Fruit fly (Drosophila melanogaster) whole organism, embryonic: Measurements from ENCODE around the gene kirre.

ENCODE experiments used
- B-H1 ChIP-seq: fragments of 200-800 bp; sonication (Bioruptor generic); IDR thresholded peaks from 3 replicates; pipeline ENCODE4 v1.3.6; 2022; ENCODE audit warnings: missing biosample characterization, missing genetic modification characterization
- CG10654 ChIP-seq: fragments of 200-800 bp; sonication (Bioruptor generic); optimal IDR thresholded peaks from 2 replicates; lab custom pipeline; 2016; ENCODE audit warnings: missing biosample characterization, missing genetic modification characterization
- CG10959 ChIP-seq: fragments of 200-800 bp; sonication (Bioruptor generic); IDR thresholded peaks from 2 replicates; pipeline ENCODE4 v1.3.6; 2022; ENCODE audit warnings: missing biosample characterization, missing genetic modification characterization
- CG11093 ChIP-seq: fragments of 200-800 bp; sonication (Bioruptor generic); IDR thresholded peaks from 3 replicates; pipeline ENCODE4 v1.3.6; 2022; ENCODE audit warnings: missing biosample characterization, missing genetic modification characterization
- CG11456 ChIP-seq: fragments of 200-800 bp; sonication (Bioruptor generic); IDR thresholded peaks from 3 replicates; pipeline ENCODE4 v1.3.6; 2022; ENCODE audit warnings: missing biosample characterization, missing genetic modification characterization
- CG12299 ChIP-seq: fragments of 200-800 bp; sonication (Bioruptor generic); optimal IDR thresholded peaks from 2 replicates; lab custom pipeline; 2018; ENCODE audit warnings: missing biosample characterization, mild to moderate bottlenecking, missing genetic modification characterization
- CG13287 ChIP-seq: fragments of 200-800 bp; sonication (Bioruptor generic); IDR thresholded peaks from 2 replicates; pipeline ENCODE4 v1.3.6; 2022; ENCODE audit warnings: missing biosample characterization, missing genetic modification characterization; ENCODE audit not compliant: partially characterized antibody
- CG16815 ChIP-seq: fragments of 200-800 bp; sonication (Bioruptor generic); optimal IDR thresholded peaks from 3 replicates; lab custom pipeline; 2017; ENCODE audit warnings: missing biosample characterization, mild to moderate bottlenecking, missing genetic modification characterization
- CG16863 ChIP-seq: fragments of 200-800 bp; sonication (Bioruptor generic); optimal IDR thresholded peaks from 3 replicates; lab custom pipeline; 2016; ENCODE audit warnings: missing biosample characterization, missing genetic modification characterization
- CG17361 ChIP-seq: fragments of 200-800 bp; sonication (Bioruptor generic); IDR thresholded peaks from 3 replicates; pipeline ENCODE4 v1.3.6; 2022; ENCODE audit warnings: missing biosample characterization, missing genetic modification characterization
- CG17385 ChIP-seq: fragments of 200-800 bp; sonication (Bioruptor generic); optimal IDR thresholded peaks from 3 replicates; lab custom pipeline; 2018; ENCODE audit warnings: missing biosample characterization, mild to moderate bottlenecking, missing genetic modification characterization
- CG18476 ChIP-seq: fragments of 200-800 bp; sonication (Bioruptor generic); optimal IDR thresholded peaks from 2 replicates; lab custom pipeline; 2016; ENCODE audit warnings: missing biosample characterization, mild to moderate bottlenecking, missing genetic modification characterization
- CG2129 ChIP-seq: fragments of 200-800 bp; sonication (Bioruptor generic); IDR thresholded peaks from 2 replicates; pipeline ENCODE4 v1.3.6; 2022; ENCODE audit warnings: missing biosample characterization, missing genetic modification characterization; ENCODE audit not compliant: partially characterized antibody
- CG2202 ChIP-seq: fragments of 200-800 bp; sonication (Bioruptor generic); optimal IDR thresholded peaks from 2 replicates; lab custom pipeline; 2018; ENCODE audit warnings: missing biosample characterization, mild to moderate bottlenecking, missing genetic modification characterization
- CG30431 ChIP-seq: fragments of 200-800 bp; sonication (Bioruptor generic); optimal IDR thresholded peaks from 2 replicates; lab custom pipeline; 2017; ENCODE audit warnings: missing biosample characterization, missing genetic modification characterization
- CG31365 ChIP-seq: fragments of 200-800 bp; sonication (Bioruptor generic); optimal IDR thresholded peaks from 2 replicates; lab custom pipeline; 2018; ENCODE audit warnings: missing biosample characterization, mild to moderate bottlenecking, missing genetic modification characterization
- CG3281 ChIP-seq: fragments of 200-800 bp; sonication (Bioruptor generic); optimal IDR thresholded peaks from 3 replicates; lab custom pipeline; 2017; ENCODE audit warnings: missing biosample characterization, mild to moderate bottlenecking, missing genetic modification characterization
- CG33557 ChIP-seq: fragments of 200-800 bp; sonication (Bioruptor generic); optimal IDR thresholded peaks from 2 replicates; lab custom pipeline; 2019; ENCODE audit warnings: missing biosample characterization, mild to moderate bottlenecking, missing genetic modification characterization, moderate library complexity
- CG3847 ChIP-seq: fragments of 200-800 bp; sonication (Bioruptor generic); IDR thresholded peaks from 2 replicates; pipeline ENCODE4 v1.3.6; 2022; ENCODE audit warnings: missing biosample characterization, missing genetic modification characterization
- CG5953 ChIP-seq: fragments of 200-800 bp; sonication (Bioruptor generic); IDR thresholded peaks from 2 replicates; pipeline ENCODE4 v1.3.6; 2022; ENCODE audit warnings: missing biosample characterization, missing genetic modification characterization
- CG6791 ChIP-seq: fragments of 200-800 bp; sonication (Bioruptor generic); IDR thresholded peaks from 3 replicates; pipeline ENCODE4 v1.3.6; 2022; ENCODE audit warnings: missing biosample characterization, missing genetic modification characterization; ENCODE audit not compliant: partially characterized antibody
- CG6854 ChIP-seq: fragments of 200-800 bp; sonication (Bioruptor generic); optimal IDR thresholded peaks from 3 replicates; lab custom pipeline; 2017; ENCODE audit warnings: missing biosample characterization, mild to moderate bottlenecking, missing genetic modification characterization
- CG7556 ChIP-seq: fragments of 200-800 bp; sonication (Bioruptor generic); optimal IDR thresholded peaks from 2 replicates; lab custom pipeline; 2017; ENCODE audit warnings: missing biosample characterization, mild to moderate bottlenecking, missing genetic modification characterization
- CG7745 ChIP-seq: fragments of 200-800 bp; sonication (Bioruptor generic); optimal IDR thresholded peaks from 2 replicates; lab custom pipeline; 2018; ENCODE audit warnings: missing biosample characterization, mild to moderate bottlenecking, missing genetic modification characterization, moderate library complexity
- CG8089 ChIP-seq: fragments of 200-800 bp; sonication (Bioruptor generic); optimal IDR thresholded peaks from 3 replicates; lab custom pipeline; 2016; ENCODE audit warnings: missing biosample characterization, missing genetic modification characterization
- CG9609 ChIP-seq: fragments of 200-800 bp; sonication (Bioruptor generic); optimal IDR thresholded peaks from 3 replicates; lab custom pipeline; 2016; ENCODE audit warnings: missing biosample characterization, missing genetic modification characterization
- CTCF ChIP-seq: fragments of 200-800 bp; sonication (Bioruptor generic); optimal IDR thresholded peaks from 2 replicates; lab custom pipeline; 2017; ENCODE audit warnings: missing biosample characterization, mild to moderate bottlenecking, missing genetic modification characterization, moderate library complexity
- Chrac-16 ChIP-seq: fragments of 200-800 bp; sonication (Bioruptor generic); optimal IDR thresholded peaks from 3 replicates; lab custom pipeline; 2016; ENCODE audit warnings: missing biosample characterization, missing genetic modification characterization
- Dip2 ChIP-seq: fragments of 200-800 bp; sonication (Bioruptor generic); IDR thresholded peaks from 2 replicates; pipeline ENCODE4 v1.3.6; 2022; ENCODE audit warnings: missing biosample characterization, missing genetic modification characterization
- Doc2 ChIP-seq: fragments of 200-800 bp; sonication (Bioruptor generic); IDR thresholded peaks from 2 replicates; pipeline ENCODE4 v1.3.6; 2022; ENCODE audit warnings: missing biosample characterization, missing genetic modification characterization
- Fer1 ChIP-seq: fragments of 200-800 bp; sonication (Bioruptor generic); optimal IDR thresholded peaks from 2 replicates; lab custom pipeline; 2017; ENCODE audit warnings: missing biosample characterization, mild to moderate bottlenecking, missing genetic modification characterization
- HLH4C ChIP-seq: fragments of 200-800 bp; sonication (Bioruptor generic); IDR thresholded peaks from 3 replicates; pipeline ENCODE4 v1.3.6; 2022; ENCODE audit warnings: missing biosample characterization, missing genetic modification characterization; ENCODE audit not compliant: partially characterized antibody
- HLHmδ ChIP-seq: fragments of 200-800 bp; sonication (Bioruptor generic); optimal IDR thresholded peaks from 2 replicates; lab custom pipeline; 2018; ENCODE audit warnings: missing biosample characterization, mild to moderate bottlenecking, missing genetic modification characterization, moderate library complexity
- HmgZ ChIP-seq: fragments of 200-800 bp; sonication (Bioruptor generic); optimal IDR thresholded peaks from 2 replicates; lab custom pipeline; 2018; ENCODE audit warnings: missing biosample characterization, mild to moderate bottlenecking, missing genetic modification characterization
- Lhr ChIP-seq: fragments of 200-800 bp; sonication (Bioruptor generic); optimal IDR thresholded peaks from 3 replicates; lab custom pipeline; 2017; ENCODE audit warnings: mild to moderate bottlenecking, missing biosample characterization, missing genetic modification reagents, missing genetic modification characterization
- MBD-R2 ChIP-seq: fragments of 200-800 bp; sonication (Bioruptor generic); IDR thresholded peaks from 2 replicates; pipeline ENCODE4 v1.3.6; 2022; ENCODE audit warnings: missing biosample characterization, missing genetic modification characterization
- Nf-YB ChIP-seq: fragments of 200-800 bp; sonication (Bioruptor generic); optimal IDR thresholded peaks from 3 replicates; lab custom pipeline; 2019; ENCODE audit warnings: missing biosample characterization, mild to moderate bottlenecking, missing genetic modification characterization, moderate library complexity
- Poxn ChIP-seq: fragments of 200-800 bp; sonication (Bioruptor generic); IDR thresholded peaks from 2 replicates; pipeline ENCODE4 v1.3.6; 2022; ENCODE audit warnings: missing biosample characterization, missing genetic modification characterization
- Sox100B ChIP-seq: fragments of 200-800 bp; sonication (Bioruptor generic); optimal IDR thresholded peaks from 3 replicates; lab custom pipeline; 2018; ENCODE audit warnings: missing biosample characterization, mild to moderate bottlenecking, missing genetic modification characterization
- Vsx1 ChIP-seq: fragments of 200-800 bp; sonication (Bioruptor generic); optimal IDR thresholded peaks from 2 replicates; lab custom pipeline; 2017; ENCODE audit warnings: missing biosample characterization, mild to moderate bottlenecking, missing genetic modification characterization, missing genetic modification reagents
- ash1 ChIP-seq: fragments of 200-800 bp; sonication (Bioruptor generic); optimal IDR thresholded peaks from 2 replicates; lab custom pipeline; 2018; ENCODE audit warnings: missing biosample characterization, mild to moderate bottlenecking, missing genetic modification characterization
- klu ChIP-seq: fragments of 200-800 bp; sonication (Bioruptor generic); IDR thresholded peaks from 2 replicates; pipeline ENCODE4 v1.3.6; 2022; ENCODE audit warnings: missing biosample characterization, missing genetic modification characterization
- oc ChIP-seq: fragments of 200-800 bp; sonication (Bioruptor generic); optimal IDR thresholded peaks from 2 replicates; lab custom pipeline; 2018; ENCODE audit warnings: missing biosample characterization, mild to moderate bottlenecking, missing genetic modification characterization, moderate library complexity
- p53 ChIP-seq: fragments of 200-800 bp; sonication (Bioruptor generic); optimal IDR thresholded peaks from 2 replicates; lab custom pipeline; 2016; ENCODE audit warnings: missing biosample characterization, missing genetic modification characterization
- rib ChIP-seq: fragments of 200-800 bp; sonication (Bioruptor generic); IDR thresholded peaks from 2 replicates; pipeline ENCODE4 v1.3.6; 2022; ENCODE audit warnings: missing biosample characterization, missing genetic modification characterization
- schlank ChIP-seq: fragments of 200-800 bp; sonication (Bioruptor generic); optimal IDR thresholded peaks from 2 replicates; lab custom pipeline; 2018; ENCODE audit warnings: missing biosample characterization, mild to moderate bottlenecking, missing genetic modification characterization
- sens-2 ChIP-seq: fragments of 200-800 bp; sonication (Bioruptor generic); IDR thresholded peaks from 2 replicates; pipeline ENCODE4 v1.3.6; 2022; ENCODE audit warnings: missing biosample characterization, missing genetic modification characterization
- stc ChIP-seq: fragments of 200-800 bp; sonication (Bioruptor generic); IDR thresholded peaks from 2 replicates; pipeline ENCODE4 v1.3.6; 2022; ENCODE audit warnings: missing biosample characterization, missing genetic modification characterization
- usp ChIP-seq: fragments of >200 bp; optimal IDR thresholded peaks from 2 replicates; lab custom pipeline; 2017; ENCODE audit warnings: missing biosample characterization, missing genetic modification characterization
- vfl ChIP-seq: fragments of 200-800 bp; sonication (Bioruptor generic); optimal IDR thresholded peaks from 2 replicates; lab custom pipeline; 2016; ENCODE audit warnings: missing biosample characterization, missing genetic modification characterization
- vnd ChIP-seq: fragments of 200-800 bp; sonication (Bioruptor generic); IDR thresholded peaks from 3 replicates; pipeline ENCODE4 v1.3.6; 2022; ENCODE audit warnings: missing biosample characterization, missing genetic modification characterization; ENCODE audit not compliant: partially characterized antibody
- wek ChIP-seq: fragments of 200-800 bp; sonication (Bioruptor generic); optimal IDR thresholded peaks from 3 replicates; lab custom pipeline; 2018; ENCODE audit warnings: missing biosample characterization, mild to moderate bottlenecking, missing genetic modification characterization, moderate library complexity

kirre gene

DNA sequence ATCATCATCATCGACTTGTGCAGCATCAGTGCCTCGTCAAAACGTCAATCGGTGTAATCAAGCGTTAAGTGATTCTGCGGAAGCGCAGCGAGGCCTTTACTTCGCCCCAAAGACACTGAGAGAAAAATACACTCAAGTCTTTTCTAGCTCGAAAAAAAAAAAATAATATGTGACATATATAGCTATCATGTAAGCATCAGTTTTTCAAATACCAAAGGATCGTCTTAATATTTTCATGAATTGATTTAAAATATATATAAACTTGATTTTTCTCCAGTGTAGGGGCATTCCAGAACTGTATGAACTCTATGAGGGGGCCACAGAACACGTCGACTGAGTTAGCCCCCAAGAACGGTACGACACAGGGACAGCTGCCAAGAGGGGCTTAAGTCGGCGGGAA, 299.6 kb downstream of the kirre start (continued):
- no peak for TF ChIP-seq HLH4C (GFP tag; lab: Robert Waterston, UW)
- no peak for TF ChIP-seq CG5953 (GFP tag; lab: Robert Waterston, UW)
- TF ChIP-seq CG2202 = peak; percentile 42
- TF ChIP-seq HmgZ (tag; lab: Kevin White, UChicago) = no peak
- no peak for TF ChIP-seq Dip2 (GFP tag; lab: Robert Waterston, UW)
- peak; percentile 38 for TF ChIP-seq CG16815 (GFP tag; lab: Kevin White, UChicago)
- no peak for TF ChIP-seq Poxn
- TF ChIP-seq HLHmδ (GFP tag; lab: Kevin White, UChicago) = no peak
- peak; percentile 34; the same call in 1 of the 2 replicates for TF ChIP-seq CG10959 (GFP tag; lab: Robert Waterston, UW)
- TF ChIP-seq CG18476 (GFP tag; lab: Kevin White, UChicago) = peak; percentile 19
- no peak for TF ChIP-seq vfl (GFP tag; lab: Kevin White, UChicago)
- no peak for TF ChIP-seq B-H1 (GFP tag; lab: Robert Waterston, UW)
- no peak for TF ChIP-seq CG31365 (tag; lab: Kevin White, UChicago)
- peak; percentile 49 for TF ChIP-seq Chrac-16 (GFP tag; lab: Kevin White, UChicago)
- TF ChIP-seq CG17361 (GFP tag; lab: Robert Waterston, UW) = peak; percentile 56; the same call in 2 of the 3 replicates
- TF ChIP-seq rib = no peak
- peak; percentile 15 for TF ChIP-seq CG7556
- peak; percentile 31 for TF ChIP-seq CG10654
- no peak for TF ChIP-seq Fer1 (GFP tag; lab: Kevin White, UChicago)
- no peak for TF ChIP-seq CG13287 (GFP tag; lab: Robert Waterston, UW)
- TF ChIP-seq Vsx1 (GFP tag; lab: Kevin White, UChicago) = no peak
- TF ChIP-seq CG16863 (GFP tag; lab: Kevin White, UChicago) = no peak
- TF ChIP-seq CG6854 (GFP tag; lab: Kevin White, UChicago) = no peak
- TF ChIP-seq usp (GFP tag; lab: Kevin White, UChicago) = no peak
- TF ChIP-seq Sox100B (GFP tag; lab: Kevin White, UChicago) = peak; percentile 3
- no peak for TF ChIP-seq ash1 (GFP tag; lab: Kevin White, UChicago)
- TF ChIP-seq CTCF (GFP tag; lab: Kevin White, UChicago) = no peak
- TF ChIP-seq CG2129 (GFP tag; lab: Robert Waterston, UW) = no peak
- TF ChIP-seq klu (GFP tag; lab: Robert Waterston, UW) = no peak
- TF ChIP-seq CG3847 (GFP tag; lab: Robert Waterston, UW) = 0 out of 2 replicates have a peak, but pooled peaks have one; percentile 9
- TF ChIP-seq Doc2 (GFP tag; lab: Robert Waterston, UW) = no peak
- TF ChIP-seq CG3281 = no peak
- TF ChIP-seq oc (tag; lab: Kevin White, UChicago) = no peak
- TF ChIP-seq Nf-YB (GFP tag; lab: Kevin White, UChicago) = no peak
- TF ChIP-seq CG8089 (GFP tag; lab: Kevin White, UChicago) = no peak
- no peak for TF ChIP-seq CG11456
- no peak for TF ChIP-seq CG30431 (GFP tag; lab: Kevin White, UChicago)
- TF ChIP-seq CG17385 (GFP tag; lab: Kevin White, UChicago) = peak; percentile 2
- no peak for TF ChIP-seq p53
- TF ChIP-seq wek (GFP tag; lab: Kevin White, UChicago) = no peak
- no peak for TF ChIP-seq CG7745 (tag; lab: Kevin White, UChicago)
- TF ChIP-seq Lhr = peak; percentile 6
- no peak for TF ChIP-seq CG11093 (GFP tag; lab: Robert Waterston, UW)
- TF ChIP-seq CG9609 (GFP tag; lab: Kevin White, UChicago) = no peak
- no peak for TF ChIP-seq CG12299
- TF ChIP-seq vnd (GFP tag; lab: Robert Waterston, UW) = no peak
- TF ChIP-seq stc (GFP tag; lab: Robert Waterston, UW) = no peak
- no peak for TF ChIP-seq MBD-R2 (GFP tag; lab: Robert Waterston, UW)
- TF ChIP-seq schlank (tag; lab: Kevin White, UChicago) = no peak
- peak; percentile 59 for TF ChIP-seq CG33557 (GFP tag; lab: Kevin White, UChicago)
- no peak for TF ChIP-seq sens-2 (GFP tag; lab: Robert Waterston, UW)
- no peak for TF ChIP-seq CG6791 (GFP tag; lab: Robert Waterston, UW)
